Fruit fly (Drosophila melanogaster): ENCODE measurements around the gene CG44227.

DNA sequence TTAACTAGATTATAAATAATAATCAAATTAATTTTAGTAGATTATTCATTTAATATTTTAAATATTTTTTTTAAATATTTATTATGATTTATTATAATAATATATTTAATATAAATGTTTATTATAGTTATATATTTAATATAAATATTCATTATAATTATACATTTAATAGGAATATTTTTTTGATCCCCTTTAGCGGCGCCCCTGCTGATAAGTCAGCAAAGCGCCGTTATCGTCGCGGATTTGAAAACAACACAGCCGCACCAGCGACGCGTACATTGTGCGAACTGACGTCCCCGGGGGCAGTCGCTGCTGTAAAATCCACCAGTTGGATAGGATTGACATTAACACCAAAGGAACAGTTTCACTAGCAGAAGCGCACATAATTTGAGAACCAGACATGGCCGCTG is 27.8 kb upstream of the CG44227 start, which contains the start of gene CG8112:
- TF ChIP-seq GATAd (GFP tag; optimal IDR thresholded peaks at IDR 0.05), result no peak
- TF ChIP-seq pan (optimal IDR thresholded peaks at IDR 0.05), result no peak
- no peak for TF ChIP-seq Dfd (GFP tag; optimal IDR thresholded peaks at IDR 0.05)
- no peak for TF ChIP-seq Hr78 (GFP tag; optimal IDR thresholded peaks at IDR 0.05)
- no peak for TF ChIP-seq br (GFP tag; optimal IDR thresholded peaks at IDR 0.05)
- no peak for TF ChIP-seq Myc (optimal IDR thresholded peaks at IDR 0.05)
- peak; percentile 21 for TF ChIP-seq sage (GFP tag; optimal IDR thresholded peaks at IDR 0.05)
- TF ChIP-seq N (GFP tag; optimal IDR thresholded peaks at IDR 0.05), result no peak
- peak; percentile 49 for TF ChIP-seq psq (GFP tag; optimal IDR thresholded peaks at IDR 0.05)
- no peak for TF ChIP-seq dsf (GFP tag; optimal IDR thresholded peaks at IDR 0.05; ENCODE audit: borderline replicate concordance)
- TF ChIP-seq dmrt93B (GFP tag; optimal IDR thresholded peaks at IDR 0.05), result peak; percentile 19
- no peak for TF ChIP-seq Abd-B (GFP tag; optimal IDR thresholded peaks at IDR 0.05)
